Fruit fly (Drosophila melanogaster) whole organism, wandering third instar larva: ENCODE data around the gene dpy.

ENCODE experiments used
- CG9705 ChIP-seq: fragments of 200-800 bp; sonication (Bioruptor generic); optimal IDR thresholded peaks from 2 replicates; lab custom pipeline; 2018; ENCODE audit warnings: missing biosample characterization, mild to moderate bottlenecking, missing genetic modification characterization
- Hr83 ChIP-seq: fragments of 200-300 bp; sonication (Bioruptor generic); optimal IDR thresholded peaks from 2 replicates; lab custom pipeline; 2016; ENCODE audit warnings: missing biosample characterization, mild to moderate bottlenecking, missing genetic modification characterization, moderate library complexity; ENCODE audit not compliant: poor library complexity, severe bottlenecking
- Mio ChIP-seq: sonication (Bioruptor generic); optimal IDR thresholded peaks from 2 replicates; lab custom pipeline; 2016; ENCODE audit warnings: missing biosample characterization, missing genetic modification characterization
- Myc ChIP-seq: fragments of >200 bp; optimal IDR thresholded peaks from 2 replicates; lab custom pipeline; 2017
- N ChIP-seq: fragments of >200 bp; optimal IDR thresholded peaks from 2 replicates; lab custom pipeline; 2018; ENCODE audit warnings: missing biosample characterization, missing external identifiers, missing genetic modification characterization
- dl ChIP-seq, 2 experiments: fragments of 175-275, 200-275 bp in 1 of 2; fragments of 200-275 bp in 1 of 2; sonication (Bioruptor generic); optimal IDR thresholded peaks; lab custom pipeline; 2018; ENCODE audit warnings: mild to moderate bottlenecking in 2 of 2, missing biosample characterization in 2 of 2, missing genetic modification characterization in 2 of 2, moderate library complexity in 2 of 2; ENCODE audit not compliant: partially characterized antibody in 2 of 2, insufficient read depth in 1 of 2
- fru ChIP-seq: fragments of 200-800 bp; sonication (Bioruptor generic); optimal IDR thresholded peaks from 3 replicates; lab custom pipeline; 2016; ENCODE audit warnings: missing biosample characterization, mild to moderate bottlenecking, missing genetic modification characterization
- h ChIP-seq: fragments of 200-800 bp; sonication (Bioruptor generic); optimal IDR thresholded peaks from 3 replicates; lab custom pipeline; 2016; ENCODE audit warnings: missing biosample characterization, mild to moderate bottlenecking, missing genetic modification characterization
- lola ChIP-seq: fragments of >200 bp; optimal IDR thresholded peaks from 2 replicates; lab custom pipeline; 2017; ENCODE audit warnings: missing biosample characterization, missing genetic modification characterization
- pan ChIP-seq: fragments of >200 bp; optimal IDR thresholded peaks from 2 replicates; lab custom pipeline; 2017
- rgr ChIP-seq: fragments of 200-800 bp; sonication (Bioruptor generic); optimal IDR thresholded peaks from 3 replicates; lab custom pipeline; 2016; ENCODE audit warnings: missing biosample characterization, mild to moderate bottlenecking, missing genetic modification characterization
- tai ChIP-seq: sonication (Bioruptor generic); optimal IDR thresholded peaks from 2 replicates; lab custom pipeline; 2016; ENCODE audit warnings: missing biosample characterization, missing genetic modification characterization
- usp ChIP-seq: fragments of >200 bp; optimal IDR thresholded peaks from 2 replicates; lab custom pipeline; 2017; ENCODE audit warnings: missing biosample characterization, missing genetic modification characterization

dm6 chr2L:4521328-4521727 is 92.8 kb downstream of the dpy start:
- TF ChIP-seq CG9705 (GFP tag; lab: Kevin White, UChicago) (no peak), fru (GFP tag; lab: Kevin White, UChicago) (no peak), Hr83 (GFP tag; lab: Kevin White, UChicago) (no peak), h (GFP tag; lab: Kevin White, UChicago) (no peak), lola (GFP tag; lab: Kevin White, UChicago) (no peak), N (GFP tag; lab: Kevin White, UChicago) (no peak), pan (lab: Kevin White, UChicago) (no peak), tai (GFP tag; lab: Kevin White, UChicago) (no peak), usp (GFP tag; lab: Kevin White, UChicago) (no peak), dl (GFP tag; optimal IDR thresholded peaks at IDR 0.05; lab: Kevin White, UChicago; ENCODE audit: insufficient read depth in 1 of 2, partially characterized antibody in 2 of 2) (no peak), Mio (GFP tag; lab: Kevin White, UChicago) (no peak), rgr (GFP tag; lab: Kevin White, UChicago) (no peak), Myc (lab: Kevin White, UChicago) (no peak)
